Fruit fly (Drosophila melanogaster) whole organism, embryonic: ENCODE data around the gene Patr-1.

Source experiments
- B-H1 ChIP-seq: fragments of 200-800 bp; sonication (Bioruptor generic); IDR thresholded peaks from 3 replicates; pipeline ENCODE4 v1.3.6; 2022; ENCODE audit warnings: missing biosample characterization, missing genetic modification characterization
- CG10366 ChIP-seq: fragments of 200-800 bp; sonication (Bioruptor generic); IDR thresholded peaks from 2 replicates; pipeline ENCODE4 v1.3.6; 2022; ENCODE audit warnings: missing biosample characterization, missing genetic modification characterization
- CG10565 ChIP-seq: fragments of 200-800 bp; sonication (Bioruptor generic); optimal IDR thresholded peaks from 3 replicates; lab custom pipeline; 2016; ENCODE audit warnings: missing biosample characterization, mild to moderate bottlenecking, missing genetic modification characterization
- CG11085 ChIP-seq: fragments of 200-800 bp; sonication (Bioruptor generic); IDR thresholded peaks from 2 replicates; pipeline ENCODE4 v1.3.6; 2022; ENCODE audit warnings: missing biosample characterization, missing genetic modification characterization
- CG12391 ChIP-seq: fragments of 200-800 bp; sonication (Bioruptor generic); optimal IDR thresholded peaks from 3 replicates; lab custom pipeline; 2018; ENCODE audit warnings: missing biosample characterization, mild to moderate bottlenecking, missing genetic modification characterization, moderate library complexity
- CG12659 ChIP-seq: fragments of 200-800 bp; sonication (Bioruptor generic); optimal IDR thresholded peaks from 3 replicates; lab custom pipeline; 2017; ENCODE audit warnings: mild to moderate bottlenecking, missing biosample characterization, missing genetic modification reagents, missing genetic modification characterization
- CG13287 ChIP-seq: fragments of 200-800 bp; sonication (Bioruptor generic); IDR thresholded peaks from 2 replicates; pipeline ENCODE4 v1.3.6; 2022; ENCODE audit warnings: missing biosample characterization, missing genetic modification characterization; ENCODE audit not compliant: partially characterized antibody
- CG14667 ChIP-seq: fragments of 200-800 bp; sonication (Bioruptor generic); IDR thresholded peaks from 2 replicates; pipeline ENCODE4 v1.3.6; 2022; ENCODE audit warnings: missing biosample characterization, missing genetic modification characterization
- CG15601 ChIP-seq: fragments of 200-800 bp; sonication (Bioruptor generic); optimal IDR thresholded peaks from 3 replicates; lab custom pipeline; 2019; ENCODE audit warnings: missing biosample characterization, mild to moderate bottlenecking, missing genetic modification characterization, moderate library complexity
- CG16815 ChIP-seq: fragments of 200-800 bp; sonication (Bioruptor generic); optimal IDR thresholded peaks from 3 replicates; lab custom pipeline; 2017; ENCODE audit warnings: missing biosample characterization, mild to moderate bottlenecking, missing genetic modification characterization
- CG16863 ChIP-seq: fragments of 200-800 bp; sonication (Bioruptor generic); optimal IDR thresholded peaks from 3 replicates; lab custom pipeline; 2016; ENCODE audit warnings: missing biosample characterization, missing genetic modification characterization
- CG18262 ChIP-seq: fragments of 200-800 bp; optimal IDR thresholded peaks from 3 replicates; lab custom pipeline; 2019; ENCODE audit warnings: missing biosample characterization, mild to moderate bottlenecking, missing genetic modification characterization, moderate library complexity
- CG4404 ChIP-seq: fragments of 200-800 bp; sonication (Bioruptor generic); IDR thresholded peaks from 2 replicates; pipeline ENCODE4 v1.3.6; 2022; ENCODE audit warnings: missing biosample characterization, missing genetic modification characterization
- CG4707 ChIP-seq: fragments of 200-800 bp; sonication (Bioruptor generic); optimal IDR thresholded peaks from 2 replicates; lab custom pipeline; 2018; ENCODE audit warnings: missing biosample characterization, mild to moderate bottlenecking, missing genetic modification characterization, moderate library complexity
- CG6813 ChIP-seq: fragments of 200-800 bp; sonication (Bioruptor generic); optimal IDR thresholded peaks from 2 replicates; lab custom pipeline; 2017; ENCODE audit warnings: missing biosample characterization, missing genetic modification characterization, mild to moderate bottlenecking, moderate library complexity, missing genetic modification reagents
- CG7357 ChIP-seq: fragments of 200-800 bp; sonication (Bioruptor generic); IDR thresholded peaks from 3 replicates; pipeline ENCODE4 v1.3.6; 2022; ENCODE audit warnings: missing biosample characterization, missing genetic modification characterization
- CG9215 ChIP-seq: fragments of 200-800 bp; sonication (Bioruptor generic); IDR thresholded peaks from 2 replicates; pipeline ENCODE4 v1.3.6; 2022; ENCODE audit warnings: missing biosample characterization, missing genetic modification characterization
- D19B ChIP-seq: fragments of 200-800 bp; sonication (Bioruptor generic); optimal IDR thresholded peaks from 2 replicates; lab custom pipeline; 2017; ENCODE audit warnings: missing biosample characterization, mild to moderate bottlenecking, missing genetic modification characterization
- Dp ChIP-seq: fragments of 200-800 bp; sonication (Bioruptor generic); optimal IDR thresholded peaks from 2 replicates; lab custom pipeline; 2018; ENCODE audit warnings: missing biosample characterization, mild to moderate bottlenecking, missing genetic modification characterization, moderate library complexity
- Fer1 ChIP-seq: fragments of 200-800 bp; sonication (Bioruptor generic); optimal IDR thresholded peaks from 2 replicates; lab custom pipeline; 2017; ENCODE audit warnings: missing biosample characterization, mild to moderate bottlenecking, missing genetic modification characterization
- GATAe ChIP-seq: fragments of 200-800 bp; sonication (Bioruptor generic); conservative IDR thresholded peaks from 2 replicates; pipeline ENCODE4 v1.3.6; 2022; ENCODE audit warnings: missing biosample characterization, missing genetic modification characterization
- Myb ChIP-seq: fragments of 200-800 bp; sonication (Bioruptor generic); optimal IDR thresholded peaks from 2 replicates; lab custom pipeline; 2016; ENCODE audit warnings: missing biosample characterization, missing genetic modification characterization
- Nf-YC ChIP-seq: fragments of 200-800 bp; optimal IDR thresholded peaks from 3 replicates; lab custom pipeline; 2019; ENCODE audit warnings: missing biosample characterization, mild to moderate bottlenecking, missing genetic modification characterization, moderate library complexity
- NfI ChIP-seq: fragments of 200-800 bp; sonication (Bioruptor generic); optimal IDR thresholded peaks from 3 replicates; lab custom pipeline; 2018; ENCODE audit warnings: missing biosample characterization, mild to moderate bottlenecking, missing genetic modification characterization, moderate library complexity
- Opbp ChIP-seq: fragments of 200-800 bp; sonication (Bioruptor generic); IDR thresholded peaks from 3 replicates; pipeline ENCODE4 v1.3.6; 2022; ENCODE audit warnings: missing biosample characterization, missing genetic modification characterization; ENCODE audit not compliant: partially characterized antibody
- Sry-β ChIP-seq: fragments of 200-800 bp; sonication (Bioruptor generic); optimal IDR thresholded peaks from 2 replicates; lab custom pipeline; 2018; ENCODE audit warnings: missing biosample characterization, mild to moderate bottlenecking, missing genetic modification characterization, moderate library complexity
- Taf1 ChIP-seq: fragments of 200-800 bp; sonication (Bioruptor generic); IDR thresholded peaks from 2 replicates; pipeline ENCODE4 v1.3.6; 2022; ENCODE audit warnings: missing biosample characterization, missing genetic modification characterization
- Tbp ChIP-seq: fragments of >200 bp; optimal IDR thresholded peaks from 2 replicates; lab custom pipeline; 2018; ENCODE audit warnings: missing biosample characterization, missing genetic modification characterization
- Xrp1 ChIP-seq: fragments of 200-800 bp; sonication (Bioruptor generic); IDR thresholded peaks from 2 replicates; pipeline ENCODE4 v1.3.6; 2022; ENCODE audit warnings: missing biosample characterization, missing genetic modification characterization
- aop ChIP-seq: fragments of 200-800 bp; sonication (Bioruptor generic); IDR thresholded peaks from 2 replicates; pipeline ENCODE4 v1.3.6; 2022; ENCODE audit warnings: missing biosample characterization, missing genetic modification characterization
- caup ChIP-seq: fragments of 200-800 bp; sonication (Bioruptor generic); optimal IDR thresholded peaks from 3 replicates; lab custom pipeline; 2017; ENCODE audit warnings: missing biosample characterization, mild to moderate bottlenecking, missing genetic modification characterization, moderate library complexity; ENCODE audit not compliant: severe bottlenecking
- dmrt99B ChIP-seq: fragments of 200-800 bp; sonication (Bioruptor generic); optimal IDR thresholded peaks from 2 replicates; lab custom pipeline; 2018; ENCODE audit warnings: missing biosample characterization, mild to moderate bottlenecking, missing genetic modification characterization, moderate library complexity
- eve ChIP-seq, 2 experiments: fragments of >200 bp; optimal IDR thresholded peaks; 2 replicates each; lab custom pipeline; 2017; ENCODE audit warnings: missing biosample characterization in 2 of 2, missing genetic modification characterization in 2 of 2
- gce ChIP-seq: fragments of 200-800 bp; sonication (Bioruptor generic); IDR thresholded peaks from 3 replicates; pipeline ENCODE4 v1.3.6; 2022; ENCODE audit warnings: missing biosample characterization, missing genetic modification characterization
- gcm ChIP-seq: fragments of 200-800 bp; sonication (Bioruptor generic); optimal IDR thresholded peaks from 2 replicates; lab custom pipeline; 2019; ENCODE audit warnings: missing biosample characterization, mild to moderate bottlenecking, missing genetic modification characterization, moderate library complexity
- hb ChIP-seq: fragments of 200-800 bp; sonication (Bioruptor generic); IDR thresholded peaks from 3 replicates; pipeline ENCODE4 v1.3.6; 2022; ENCODE audit warnings: missing biosample characterization, missing genetic modification characterization; ENCODE audit not compliant: partially characterized antibody
- inv ChIP-seq: fragments of 200-800 bp; sonication (Bioruptor generic); IDR thresholded peaks from 2 replicates; pipeline ENCODE4 v1.3.6; 2022; ENCODE audit warnings: missing biosample characterization, missing genetic modification characterization; ENCODE audit not compliant: partially characterized antibody
- jigr1 ChIP-seq: fragments of 200-800 bp; sonication (Bioruptor generic); IDR thresholded peaks from 3 replicates; pipeline ENCODE4 v1.3.6; 2022; ENCODE audit warnings: missing biosample characterization, missing genetic modification characterization
- lilli ChIP-seq: fragments of 200-800 bp; sonication (Bioruptor generic); optimal IDR thresholded peaks from 3 replicates; lab custom pipeline; 2016; ENCODE audit warnings: missing biosample characterization, missing genetic modification characterization
- lov ChIP-seq, 2 experiments: fragments of 200-800 bp in 1 of 2; fragments of >200 bp in 1 of 2; sonication (Bioruptor generic) in 1 of 2; IDR thresholded peaks in 1 of 2; optimal IDR thresholded peaks in 1 of 2; 2 replicates in 1 of 2; 3 replicates in 1 of 2; pipeline versions ENCODE4 v1.3.6 to Lab custom; 2017 to 2022; ENCODE audit warnings: missing biosample characterization in 1 of 2, missing genetic modification characterization in 1 of 2
- onecut ChIP-seq: fragments of 200-800 bp; sonication (Bioruptor generic); IDR thresholded peaks from 2 replicates; pipeline ENCODE4 v1.3.6; 2022; ENCODE audit warnings: missing biosample characterization, missing genetic modification characterization
- pb ChIP-seq: fragments of 200-800 bp; sonication (Bioruptor generic); optimal IDR thresholded peaks from 3 replicates; lab custom pipeline; 2016; ENCODE audit warnings: missing biosample characterization, missing genetic modification characterization
- psq ChIP-seq: fragments of 200-800 bp; sonication (Bioruptor generic); optimal IDR thresholded peaks from 2 replicates; lab custom pipeline; 2017; ENCODE audit warnings: missing biosample characterization, missing genetic modification characterization
- repo ChIP-seq: fragments of 200-800 bp; sonication (Bioruptor generic); optimal IDR thresholded peaks from 2 replicates; lab custom pipeline; 2016; ENCODE audit warnings: missing biosample characterization, missing genetic modification characterization
- sd ChIP-seq: fragments of 200-800 bp; sonication (Bioruptor generic); optimal IDR thresholded peaks from 3 replicates; lab custom pipeline; 2018; ENCODE audit warnings: missing biosample characterization, mild to moderate bottlenecking, missing genetic modification characterization, moderate library complexity
- sr ChIP-seq: fragments of 200-800 bp; sonication (Bioruptor generic); IDR thresholded peaks from 3 replicates; pipeline ENCODE4 v1.3.6; 2022; ENCODE audit warnings: missing biosample characterization, missing genetic modification characterization
- ssp ChIP-seq: fragments of 200-800 bp; sonication (Bioruptor generic); IDR thresholded peaks from 2 replicates; pipeline ENCODE4 v1.3.6; 2022; ENCODE audit warnings: missing biosample characterization, missing genetic modification characterization
- tx ChIP-seq: fragments of 200-800 bp; sonication (Bioruptor generic); optimal IDR thresholded peaks from 2 replicates; lab custom pipeline; 2016; ENCODE audit warnings: missing biosample characterization, missing genetic modification characterization
- unc-4 ChIP-seq: fragments of 200-800 bp; sonication (Bioruptor generic); IDR thresholded peaks from 2 replicates; pipeline ENCODE4 v1.3.6; 2022; ENCODE audit warnings: missing biosample characterization, missing genetic modification characterization; ENCODE audit not compliant: partially characterized antibody

The Patr-1 gene

dm6 chr3R:17039993-17040807 lies 3.2 kb upstream of the Patr-1 start, which contains the start of the genes CG18213 and Trm7-32 (continued):
- TF ChIP-seq CG10565, result no peak
- TF ChIP-seq Tbp (GFP tag; lab: Kevin White, UChicago), result no peak
- no peak for TF ChIP-seq GATAe (GFP tag; lab: Robert Waterston, UW)
- no peak for TF ChIP-seq psq (GFP tag; lab: Kevin White, UChicago)
- TF ChIP-seq Dp, result peak; percentile 71
- no peak for TF ChIP-seq gcm (GFP tag; lab: Kevin White, UChicago)
- no peak for TF ChIP-seq aop (GFP tag; lab: Robert Waterston, UW)
- TF ChIP-seq CG10366 (GFP tag; lab: Robert Waterston, UW), result 0 out of 2 replicates have a peak, but pooled peaks have one; percentile 12
- no peak for TF ChIP-seq NfI (GFP tag; lab: Kevin White, UChicago)
- TF ChIP-seq CG14667, result no peak
- no peak for TF ChIP-seq CG15601 (tag; lab: Kevin White, UChicago)
- no peak for TF ChIP-seq caup (GFP tag; lab: Kevin White, UChicago)
- peak; percentile 81 for TF ChIP-seq unc-4
- no peak for TF ChIP-seq Taf1 (GFP tag; lab: Robert Waterston, UW)
- TF ChIP-seq CG9215, result no peak
- TF ChIP-seq CG6813 (GFP tag; lab: Kevin White, UChicago), result no peak
- TF ChIP-seq Nf-YC (tag; lab: Kevin White, UChicago), result no peak
- no peak for TF ChIP-seq dmrt99B (tag; lab: Kevin White, UChicago)
- TF ChIP-seq inv (GFP tag; lab: Robert Waterston, UW), result peak; percentile 79
- no peak for TF ChIP-seq CG4707
- no peak for TF ChIP-seq gce (GFP tag; lab: Robert Waterston, UW)
- TF ChIP-seq eve (GFP tag; optimal IDR thresholded peaks at IDR 0.05; lab: Kevin White, UChicago), result no peak
- peak; percentile 55 for TF ChIP-seq CG12659 (GFP tag; lab: Kevin White, UChicago)
- TF ChIP-seq D19B, result no peak
- TF ChIP-seq tx (GFP tag; lab: Kevin White, UChicago), result no peak
- TF ChIP-seq lov (optimal IDR thresholded peaks at IDR 0.05; lab: Kevin White, UChicago), result no peak
- TF ChIP-seq lov (GFP tag; IDR thresholded peaks at IDR 0.05; lab: Robert Waterston, UW), result no peak
- no peak for TF ChIP-seq CG16863 (GFP tag; lab: Kevin White, UChicago)
- TF ChIP-seq jigr1 (GFP tag; lab: Robert Waterston, UW), result no peak
- no peak for TF ChIP-seq CG16815 (GFP tag; lab: Kevin White, UChicago)
- TF ChIP-seq Sry-β (GFP tag; lab: Kevin White, UChicago), result peak; percentile 58
- no peak for TF ChIP-seq CG4404 (GFP tag; lab: Robert Waterston, UW)
- TF ChIP-seq B-H1 (GFP tag; lab: Robert Waterston, UW), result no peak
- peak; percentile 18; the same call in 1 of the 2 replicates for TF ChIP-seq Xrp1 (GFP tag; lab: Robert Waterston, UW)
- TF ChIP-seq CG13287 (GFP tag; lab: Robert Waterston, UW), result peak; percentile 86
- TF ChIP-seq CG7357, result no peak
- TF ChIP-seq sd (tag; lab: Kevin White, UChicago), result no peak
- TF ChIP-seq hb (GFP tag; lab: Robert Waterston, UW), result peak; percentile 72
- no peak for TF ChIP-seq CG18262 (tag; lab: Kevin White, UChicago)
- no peak for TF ChIP-seq onecut (GFP tag; lab: Robert Waterston, UW)
- TF ChIP-seq CG12391 (tag; lab: Kevin White, UChicago), result peak; percentile 49
- TF ChIP-seq Fer1 (GFP tag; lab: Kevin White, UChicago), result no peak
- no peak for TF ChIP-seq pb (GFP tag; lab: Kevin White, UChicago)
- TF ChIP-seq repo (GFP tag; lab: Kevin White, UChicago), result no peak
- peak; percentile 12 for TF ChIP-seq Myb (GFP tag; lab: Kevin White, UChicago)
- no peak for TF ChIP-seq sr
- TF ChIP-seq CG11085 (GFP tag; lab: Robert Waterston, UW), result no peak
- TF ChIP-seq Opbp (GFP tag; lab: Robert Waterston, UW), result peak; percentile 87; the same call in 2 of the 3 replicates
- no peak for TF ChIP-seq ssp
- TF ChIP-seq lilli (GFP tag; lab: Kevin White, UChicago), result peak; percentile 32
